Worm (Caenorhabditis elegans) whole organism, L3 larva: Measurements from ENCODE around the gene ZK1010.12.

Source experiments
- ZK546.5 ChIP-seq: sonication (generic microtip); optimal IDR thresholded peaks from 2 replicates; lab custom pipeline; 2017; ENCODE audit warnings: missing biosample characterization, missing genetic modification characterization
- aly-2 ChIP-seq: fragments of 150-350 bp; optimal IDR thresholded peaks from 2 replicates; lab custom pipeline; 2014; ENCODE audit warnings: missing biosample characterization, missing genetic modification characterization
- ceh-82 ChIP-seq: fragments of 150-350 bp; optimal IDR thresholded peaks from 2 replicates; lab custom pipeline; 2014; ENCODE audit warnings: missing biosample characterization, missing genetic modification characterization
- elt-3 ChIP-seq, 3 experiments: fragments of 150-350 bp in 1 of 3; sonication (generic microtip) in 2 of 3; optimal IDR thresholded peaks; 2 replicates in 2 of 3; 4 replicates in 1 of 3; lab custom pipeline; 2014 to 2017; ENCODE audit warnings: missing biosample characterization in 3 of 3, missing genetic modification characterization in 3 of 3
- jun-1 ChIP-seq: fragments of 150-350 bp; optimal IDR thresholded peaks from 2 replicates; lab custom pipeline; 2014; ENCODE audit warnings: missing biosample characterization, missing genetic modification reagents, missing genetic modification characterization
- lsy-12 ChIP-seq: sonication (generic microtip); optimal IDR thresholded peaks from 2 replicates; lab custom pipeline; 2016; ENCODE audit warnings: mild to moderate bottlenecking, missing genetic modification characterization, missing compliant biosample characterization
- mdl-1 ChIP-seq: fragments of 150-350 bp; optimal IDR thresholded peaks from 2 replicates; lab custom pipeline; 2014; ENCODE audit warnings: missing biosample characterization, missing genetic modification characterization
- nfya-1 ChIP-seq: sonication (generic microtip); optimal IDR thresholded peaks from 2 replicates; lab custom pipeline; 2017; ENCODE audit warnings: missing genetic modification characterization, mild to moderate bottlenecking, missing compliant biosample characterization, antibody characterized with exemption, moderate library complexity; ENCODE audit not compliant: insufficient read depth
- nhr-11 ChIP-seq: fragments of 150-350 bp; optimal IDR thresholded peaks from 2 replicates; lab custom pipeline; 2014; ENCODE audit warnings: missing biosample characterization, missing genetic modification characterization
- nhr-237 ChIP-seq: fragments of 150-350 bp; optimal IDR thresholded peaks from 2 replicates; lab custom pipeline; 2014; ENCODE audit warnings: missing biosample characterization, missing genetic modification characterization
- nhr-76 ChIP-seq: fragments of 150-350 bp; sonication (generic microtip); optimal IDR thresholded peaks from 5 replicates; lab custom pipeline; 2014; ENCODE audit warnings: missing biosample characterization, missing genetic modification characterization
- unc-62 ChIP-seq: fragments of 150-350 bp; sonication (generic microtip); optimal IDR thresholded peaks from 4 replicates; lab custom pipeline; 2014; ENCODE audit warnings: missing biosample characterization, missing genetic modification reagents, missing genetic modification characterization
- zag-1 ChIP-seq: fragments of 150-350 bp; optimal IDR thresholded peaks from 2 replicates; lab custom pipeline; 2014; ENCODE audit warnings: missing biosample characterization, missing genetic modification characterization
- ztf-4 ChIP-seq: fragments of 150-350 bp; optimal IDR thresholded peaks from 2 replicates; lab custom pipeline; 2014; ENCODE audit warnings: missing biosample characterization, missing genetic modification characterization

- TF ChIP-seq lsy-12 (tag; lab: Kevin White, UChicago) (no peak), ZK546.5 (tag; lab: Kevin White, UChicago) (no peak), mdl-1 (tag; lab: Kevin White, UChicago) (no peak), nhr-237 (tag; lab: Kevin White, UChicago) (no peak), nfya-1 (tag; lab: Kevin White, UChicago) (no peak), nhr-11 (tag; lab: Kevin White, UChicago) (no peak), zag-1 (tag; lab: Kevin White, UChicago) (no peak), aly-2 (tag; lab: Kevin White, UChicago) (no peak), jun-1 (tag; lab: Kevin White, UChicago) (no peak), elt-3 (tag; optimal IDR thresholded peaks at IDR 0.05; lab: Kevin White, UChicago) (no peak), nhr-76 (tag; lab: Kevin White, UChicago) (no peak), ztf-4 (tag; lab: Kevin White, UChicago) (no peak), ceh-82 (no peak), unc-62 (no peak)
Observed at ce11 chrIII:13013912-13014311, 22.8 kb downstream of the ZK1010.12 start.
